Fruit fly (Drosophila melanogaster) whole organism, embryonic: ENCODE results near the gene CG9630.
A peak's percentile ranks its signal among the peaks of the same experiment; 100 is the strongest.

Experiments
- CG10431 ChIP-seq: fragments of 200-800 bp; sonication (Bioruptor generic); optimal IDR thresholded peaks from 3 replicates; lab custom pipeline; 2018; ENCODE audit warnings: missing biosample characterization, mild to moderate bottlenecking, missing genetic modification characterization
- CG12391 ChIP-seq: fragments of 200-800 bp; sonication (Bioruptor generic); optimal IDR thresholded peaks from 3 replicates; lab custom pipeline; 2018; ENCODE audit warnings: missing biosample characterization, mild to moderate bottlenecking, missing genetic modification characterization, moderate library complexity
- CG15011 ChIP-seq: fragments of 200-800 bp; sonication (Bioruptor generic); optimal IDR thresholded peaks from 3 replicates; lab custom pipeline; 2018; ENCODE audit warnings: missing biosample characterization, mild to moderate bottlenecking, missing genetic modification characterization
- CG15073 ChIP-seq: fragments of 200-800 bp; sonication (Bioruptor generic); optimal IDR thresholded peaks from 2 replicates; lab custom pipeline; 2016; ENCODE audit warnings: missing biosample characterization, missing genetic modification characterization
- CG15479 ChIP-seq: fragments of 200-800 bp; sonication (Bioruptor generic); optimal IDR thresholded peaks from 3 replicates; lab custom pipeline; 2019; ENCODE audit warnings: missing biosample characterization, mild to moderate bottlenecking, missing genetic modification characterization, moderate library complexity
- CG1832 ChIP-seq: fragments of 200-800 bp; sonication (Bioruptor generic); optimal IDR thresholded peaks from 2 replicates; lab custom pipeline; 2017; ENCODE audit warnings: missing biosample characterization, mild to moderate bottlenecking, missing genetic modification characterization, inconsistent platforms
- CG18619 ChIP-seq: fragments of 200-800 bp; sonication (Bioruptor generic); optimal IDR thresholded peaks from 3 replicates; lab custom pipeline; 2017; ENCODE audit warnings: missing biosample characterization, mild to moderate bottlenecking, missing genetic modification characterization
- CG2199 ChIP-seq: fragments of 200-800 bp; sonication (Bioruptor generic); IDR thresholded peaks from 3 replicates; pipeline ENCODE4 v1.3.6; 2022; ENCODE audit warnings: missing biosample characterization, missing genetic modification characterization
- CG30403 ChIP-seq: fragments of 200-800 bp; sonication (Bioruptor generic); optimal IDR thresholded peaks from 3 replicates; lab custom pipeline; 2016; ENCODE audit warnings: missing biosample characterization, missing genetic modification characterization
- CG34376 ChIP-seq: fragments of 200-800 bp; sonication (Bioruptor generic); optimal IDR thresholded peaks from 2 replicates; lab custom pipeline; 2018; ENCODE audit warnings: missing biosample characterization, mild to moderate bottlenecking, missing genetic modification characterization
- CG3726 ChIP-seq: fragments of 200-800 bp; sonication (Bioruptor generic); IDR thresholded peaks from 3 replicates; pipeline ENCODE4, ENCODE4 v1.3.6; 2022; ENCODE audit warnings: missing biosample characterization, missing genetic modification characterization
- CG6813 ChIP-seq: fragments of 200-800 bp; sonication (Bioruptor generic); optimal IDR thresholded peaks from 2 replicates; lab custom pipeline; 2017; ENCODE audit warnings: missing biosample characterization, missing genetic modification characterization, mild to moderate bottlenecking, moderate library complexity, missing genetic modification reagents
- CG8924 ChIP-seq: fragments of 200-800 bp; optimal IDR thresholded peaks from 3 replicates; lab custom pipeline; 2019; ENCODE audit warnings: missing biosample characterization, mild to moderate bottlenecking, missing genetic modification characterization, moderate library complexity
- CG9797 ChIP-seq: fragments of 200-800 bp; sonication (Bioruptor generic); optimal IDR thresholded peaks from 3 replicates; lab custom pipeline; 2018; ENCODE audit warnings: missing biosample characterization, mild to moderate bottlenecking, missing genetic modification characterization
- Drgx ChIP-seq: fragments of 200-800 bp; sonication (Bioruptor generic); IDR thresholded peaks from 2 replicates; pipeline ENCODE4 v1.3.6; 2022; ENCODE audit warnings: missing biosample characterization, missing genetic modification characterization
- Elba2 ChIP-seq: fragments of 200-800 bp; sonication (Bioruptor generic); optimal IDR thresholded peaks from 3 replicates; lab custom pipeline; 2016; ENCODE audit warnings: missing biosample characterization, missing genetic modification characterization
- Ets97D ChIP-seq: fragments of 200-800 bp; sonication (Bioruptor generic); optimal IDR thresholded peaks from 3 replicates; lab custom pipeline; 2016; ENCODE audit warnings: missing biosample characterization, missing genetic modification characterization
- GATAe ChIP-seq: fragments of 200-800 bp; sonication (Bioruptor generic); conservative IDR thresholded peaks from 2 replicates; pipeline ENCODE4 v1.3.6; 2022; ENCODE audit warnings: missing biosample characterization, missing genetic modification characterization
- HmgZ ChIP-seq: fragments of 200-800 bp; sonication (Bioruptor generic); optimal IDR thresholded peaks from 2 replicates; lab custom pipeline; 2018; ENCODE audit warnings: missing biosample characterization, mild to moderate bottlenecking, missing genetic modification characterization
- Hr78 ChIP-seq, 2 experiments: fragments of 200-800 bp in 1 of 2; fragments of >200 bp in 1 of 2; sonication (Bioruptor generic) in 1 of 2; optimal IDR thresholded peaks; 2 replicates each; lab custom pipeline; 2017 to 2019; ENCODE audit warnings: missing biosample characterization in 2 of 2, missing genetic modification characterization in 2 of 2, mild to moderate bottlenecking in 1 of 2, moderate library complexity in 1 of 2
- MESR4 ChIP-seq: fragments of 200-800 bp; sonication (Bioruptor generic); optimal IDR thresholded peaks from 2 replicates; lab custom pipeline; 2018; ENCODE audit warnings: missing biosample characterization, mild to moderate bottlenecking, missing genetic modification characterization, moderate library complexity
- Med ChIP-seq: fragments of 200-800 bp; sonication (Bioruptor generic); peaks from one replicate; lab custom pipeline; 2016; ENCODE audit warnings: missing biosample characterization, missing genetic modification characterization, mild to moderate bottlenecking, inconsistent platforms, moderate library complexity
- Myb ChIP-seq: fragments of 200-800 bp; sonication (Bioruptor generic); optimal IDR thresholded peaks from 2 replicates; lab custom pipeline; 2016; ENCODE audit warnings: missing biosample characterization, missing genetic modification characterization
- Pdp1 ChIP-seq, 2 experiments: fragments of 200-800 bp; sonication (Bioruptor generic); optimal IDR thresholded peaks; 3 replicates each; lab custom pipeline; 2016; ENCODE audit warnings: missing biosample characterization in 2 of 2, missing genetic modification characterization in 2 of 2, mild to moderate bottlenecking in 1 of 2, moderate library complexity in 1 of 2
- Rfx ChIP-seq: fragments of 200-800 bp; sonication (Bioruptor generic); IDR thresholded peaks from 2 replicates; pipeline ENCODE4 v1.3.6; 2022; ENCODE audit warnings: missing biosample characterization, missing genetic modification characterization
- Trl ChIP-seq, 3 experiments: fragments of >200 bp in 2 of 3; fragments of 200-800 bp in 1 of 3; sonication (Bioruptor generic) in 1 of 3; optimal IDR thresholded peaks; 2 replicates in 1 of 3; 3 replicates in 2 of 3; lab custom pipeline; 2016 to 2017; ENCODE audit warnings: missing biosample characterization in 1 of 3, missing genetic modification characterization in 1 of 3
- Usf ChIP-seq: fragments of 200-800 bp; sonication (Bioruptor generic); optimal IDR thresholded peaks from 2 replicates; lab custom pipeline; 2017; ENCODE audit warnings: missing genotype, missing biosample characterization, missing genetic modification characterization
- abd-A ChIP-seq: fragments of 200-800 bp; sonication (Bioruptor generic); optimal IDR thresholded peaks from 3 replicates; lab custom pipeline; 2019; ENCODE audit warnings: missing biosample characterization, mild to moderate bottlenecking, missing genetic modification characterization, moderate library complexity
- chinmo ChIP-seq: fragments of 200-800 bp; sonication (Bioruptor generic); IDR thresholded peaks from 4 replicates; pipeline ENCODE4 v1.3.6; 2022; ENCODE audit warnings: missing biosample characterization, missing genetic modification characterization; ENCODE audit not compliant: partially characterized antibody
- cwo ChIP-seq: fragments of 200-800 bp; sonication (Bioruptor generic); optimal IDR thresholded peaks from 3 replicates; lab custom pipeline; 2017; ENCODE audit warnings: missing biosample characterization, missing genetic modification characterization, mild to moderate bottlenecking, moderate library complexity, missing genetic modification reagents
- ewg ChIP-seq: fragments of 200-800 bp; sonication (Bioruptor generic); optimal IDR thresholded peaks from 3 replicates; lab custom pipeline; 2017; ENCODE audit warnings: mild to moderate bottlenecking, missing biosample characterization, missing genetic modification reagents, missing genetic modification characterization
- grn ChIP-seq: fragments of 200-800 bp; sonication (Bioruptor generic); optimal IDR thresholded peaks from 3 replicates; lab custom pipeline; 2017; ENCODE audit warnings: missing biosample characterization, missing genetic modification characterization
- hkb ChIP-seq, 2 experiments: fragments of 200-800 bp in 1 of 2; fragments of >200 bp in 1 of 2; sonication (Bioruptor generic) in 1 of 2; IDR thresholded peaks in 1 of 2; optimal IDR thresholded peaks in 1 of 2; 2 replicates each; pipeline versions ENCODE4 v1.3.6 to Lab custom; 2017 to 2022; ENCODE audit warnings: missing biosample characterization in 1 of 2, missing genetic modification characterization in 1 of 2
- lilli ChIP-seq: fragments of 200-800 bp; sonication (Bioruptor generic); optimal IDR thresholded peaks from 3 replicates; lab custom pipeline; 2016; ENCODE audit warnings: missing biosample characterization, missing genetic modification characterization
- mirr ChIP-seq: fragments of 200-800 bp; sonication (Bioruptor generic); optimal IDR thresholded peaks from 3 replicates; lab custom pipeline; 2018; ENCODE audit warnings: missing biosample characterization, mild to moderate bottlenecking, missing genetic modification characterization
- sd ChIP-seq: fragments of 200-800 bp; sonication (Bioruptor generic); optimal IDR thresholded peaks from 3 replicates; lab custom pipeline; 2018; ENCODE audit warnings: missing biosample characterization, mild to moderate bottlenecking, missing genetic modification characterization, moderate library complexity
- slbo ChIP-seq: fragments of 200-800 bp; sonication (Bioruptor generic); IDR thresholded peaks from 2 replicates; pipeline ENCODE4 v1.3.6; 2022; ENCODE audit warnings: missing biosample characterization, missing genetic modification characterization
- sna ChIP-seq: fragments of 200-800 bp; sonication (Bioruptor generic); IDR thresholded peaks from 2 replicates; pipeline ENCODE4 v1.3.6; 2022; ENCODE audit warnings: missing biosample characterization, missing genetic modification characterization; ENCODE audit not compliant: partially characterized antibody
- sob ChIP-seq: fragments of 200-800 bp; sonication (Bioruptor generic); IDR thresholded peaks from 2 replicates; pipeline ENCODE4 v1.3.6; 2022; ENCODE audit warnings: missing biosample characterization, missing genetic modification characterization
- sug ChIP-seq: fragments of 200-800 bp; optimal IDR thresholded peaks from 2 replicates; lab custom pipeline; 2019; ENCODE audit warnings: missing biosample characterization, mild to moderate bottlenecking, missing genetic modification characterization, moderate library complexity
- trem ChIP-seq: fragments of 200-800 bp; optimal IDR thresholded peaks from 3 replicates; lab custom pipeline; 2019; ENCODE audit warnings: missing biosample characterization, mild to moderate bottlenecking, missing genetic modification characterization, moderate library complexity
- trh ChIP-seq: fragments of 200-800 bp; sonication (Bioruptor generic); optimal IDR thresholded peaks from 2 replicates; lab custom pipeline; 2016; ENCODE audit warnings: missing biosample characterization, missing genetic modification characterization
- vvl ChIP-seq: fragments of 200-800 bp; sonication (Bioruptor generic); IDR thresholded peaks from 2 replicates; pipeline ENCODE4 v1.3.6; 2022; ENCODE audit warnings: missing biosample characterization, missing genetic modification characterization
- zen ChIP-seq: fragments of 200-800 bp; sonication (Bioruptor generic); optimal IDR thresholded peaks from 3 replicates; lab custom pipeline; 2018; ENCODE audit warnings: missing biosample characterization, mild to moderate bottlenecking, missing genetic modification characterization, moderate library complexity
- zfh2 ChIP-seq: fragments of 200-800 bp; sonication (Bioruptor generic); optimal IDR thresholded peaks from 2 replicates; lab custom pipeline; 2016; ENCODE audit warnings: missing biosample characterization, missing genetic modification characterization

The CG9630 gene

dm6 chr3R:8317709-8318335, 48.1 kb upstream of the CG9630 start (continued):
- peak; percentile 13 for TF ChIP-seq CG15011 (GFP tag; lab: Kevin White, UChicago)
- TF ChIP-seq CG8924 (tag; lab: Kevin White, UChicago) = peak; percentile 25
- peak; percentile 3 for TF ChIP-seq CG30403 (GFP tag; lab: Kevin White, UChicago)
- no peak for TF ChIP-seq CG15073
- peak; percentile 46 for TF ChIP-seq CG6813 (GFP tag; lab: Kevin White, UChicago)
- peak in 1 of 2 experiments; percentile 69 for TF ChIP-seq Pdp1 (GFP tag; optimal IDR thresholded peaks at IDR 0.05; lab: Kevin White, UChicago)
- peak; percentile 42; the same call in 1 of the 2 replicates for TF ChIP-seq vvl (GFP tag; lab: Robert Waterston, UW)
- TF ChIP-seq lilli (GFP tag; lab: Kevin White, UChicago) = peak; percentile 25
- TF ChIP-seq sd = peak; percentile 41
- TF ChIP-seq CG3726 = no peak
- no peak for TF ChIP-seq Usf (GFP tag; lab: Kevin White, UChicago)
- no peak for TF ChIP-seq trh (GFP tag; lab: Kevin White, UChicago)
- TF ChIP-seq Trl (optimal IDR thresholded peaks at IDR 0.05; lab: Kevin White, UChicago) = peak in 1 of 2 experiments; percentile 60
- TF ChIP-seq Trl (GFP tag; optimal IDR thresholded peaks at IDR 0.05; lab: Kevin White, UChicago) = no peak
- TF ChIP-seq Med (GFP tag; lab: Kevin White, UChicago) = peak; percentile 79
- TF ChIP-seq zfh2 = no peak
- TF ChIP-seq slbo (GFP tag; lab: Robert Waterston, UW) = peak; percentile 49; the same call in 1 of the 2 replicates
- no peak for TF ChIP-seq CG1832 (GFP tag; lab: Kevin White, UChicago)
- peak; percentile 23 for TF ChIP-seq CG12391
- peak; percentile 48 for TF ChIP-seq Drgx
- TF ChIP-seq hkb (optimal IDR thresholded peaks at IDR 0.05; lab: Kevin White, UChicago) = no peak
- TF ChIP-seq hkb (GFP tag; IDR thresholded peaks at IDR 0.05; lab: Robert Waterston, UW) = peak; percentile 15; the same call in 1 of the 2 replicates

dm6 chr3R:8317215-8317614, 47.5 kb upstream of the CG9630 start, which contains the start of gene Ctr1B:
TSS of gene Ctr1B (plus strand) at chr3R:8317612.
- TF ChIP-seq CG15479 (peak; percentile 46), sna (GFP tag; lab: Robert Waterston, UW) (0 out of 2 replicates have a peak, but pooled peaks have one; percentile 15), GATAe (GFP tag; lab: Robert Waterston, UW) (peak; percentile 61), sob (GFP tag; lab: Robert Waterston, UW) (no peak), HmgZ (no peak), cwo (GFP tag; lab: Kevin White, UChicago) (no peak), grn (GFP tag; lab: Kevin White, UChicago) (peak; percentile 92), Elba2 (no peak), CG2199 (GFP tag; lab: Robert Waterston, UW) (0 out of 3 replicates have a peak, but pooled peaks have one; percentile 28), zen (tag; lab: Kevin White, UChicago) (no peak), sug (tag; lab: Kevin White, UChicago) (peak; percentile 81), Hr78 (GFP tag; optimal IDR thresholded peaks at IDR 0.05; lab: Kevin White, UChicago) (peak in 1 of 2 experiments; percentile 72), mirr (GFP tag; lab: Kevin White, UChicago) (peak; percentile 13)

- TF ChIP-seq Ets97D (GFP tag; lab: Kevin White, UChicago) = peak; percentile 42
- TF ChIP-seq Rfx (GFP tag; lab: Robert Waterston, UW) = 0 out of 2 replicates have a peak, but pooled peaks have one; percentile 32
- TF ChIP-seq chinmo = no peak
- peak; percentile 16 for TF ChIP-seq CG9797 (GFP tag; lab: Kevin White, UChicago)
- no peak for TF ChIP-seq abd-A (tag; lab: Kevin White, UChicago)
- no peak for TF ChIP-seq CG34376 (GFP tag; lab: Kevin White, UChicago)
- peak; percentile 52 for TF ChIP-seq MESR4 (GFP tag; lab: Kevin White, UChicago)
- TF ChIP-seq trem (tag; lab: Kevin White, UChicago) = peak; percentile 86
- peak; percentile 38 for TF ChIP-seq ewg (GFP tag; lab: Kevin White, UChicago)
- no peak for TF ChIP-seq CG10431
- TF ChIP-seq CG18619 (GFP tag; lab: Kevin White, UChicago) = no peak
- TF ChIP-seq Myb = peak; percentile 88
These were observed 46.8 kb upstream of the CG9630 start, which contains the start of gene Coq2 for dm6 chr3R:8316344-8317105. TSS of gene Coq2 (minus strand) at chr3R:8316543.
